Worm (Caenorhabditis elegans) whole organism, mixed stage, embryonic: ENCODE results near the gene T27A8.2.

Source experiments
- M03D4.4 ChIP-seq: sonication (generic microtip); optimal IDR thresholded peaks from 2 replicates; lab custom pipeline; 2017; ENCODE audit warnings: mild to moderate bottlenecking, missing genetic modification characterization, missing compliant biosample characterization
- bed-3 ChIP-seq: fragments of 200-800 bp; sonication (Bioruptor generic); optimal IDR thresholded peaks from 3 replicates; lab custom pipeline; 2018; ENCODE audit warnings: mild to moderate bottlenecking, missing genetic modification characterization, moderate library complexity, missing compliant biosample characterization
- blmp-1 ChIP-seq: fragments of 150-350 bp; optimal IDR thresholded peaks from 2 replicates; lab custom pipeline; 2014; ENCODE audit warnings: missing biosample characterization, missing genetic modification characterization
- ceh-43 ChIP-seq: fragments of 200-800 bp; sonication (Bioruptor generic); optimal IDR thresholded peaks from 2 replicates; lab custom pipeline; 2018; ENCODE audit warnings: mild to moderate bottlenecking, missing genetic modification characterization, moderate library complexity, missing compliant biosample characterization
- ceh-83 ChIP-seq: fragments of 200-800 bp; sonication (Bioruptor generic); optimal IDR thresholded peaks from 2 replicates; lab custom pipeline; 2018; ENCODE audit warnings: mild to moderate bottlenecking, missing genetic modification characterization, missing compliant biosample characterization
- ces-1 ChIP-seq: fragments of 150-350 bp; optimal IDR thresholded peaks from 2 replicates; lab custom pipeline; 2014; ENCODE audit warnings: missing biosample characterization, missing genetic modification reagents, missing genetic modification characterization
- drap-1 ChIP-seq: fragments of 200-800 bp; sonication (Bioruptor generic); optimal IDR thresholded peaks from 3 replicates; lab custom pipeline; 2018; ENCODE audit warnings: mild to moderate bottlenecking, missing genetic modification characterization, missing compliant biosample characterization
- elt-1 ChIP-seq: sonication (generic microtip); optimal IDR thresholded peaks from 2 replicates; lab custom pipeline; 2017; ENCODE audit warnings: missing genetic modification characterization, mild to moderate bottlenecking, missing compliant biosample characterization, antibody characterized with exemption, moderate library complexity, borderline replicate concordance; ENCODE audit not compliant: insufficient read depth
- elt-3 ChIP-seq: fragments of 150-350 bp; optimal IDR thresholded peaks from 2 replicates; lab custom pipeline; 2014; ENCODE audit warnings: missing biosample characterization, missing genetic modification characterization
- flh-1 ChIP-seq: fragments of 200-800 bp; sonication (Bioruptor generic); optimal IDR thresholded peaks from 2 replicates; lab custom pipeline; 2018; ENCODE audit warnings: mild to moderate bottlenecking, missing genetic modification characterization, moderate library complexity, missing compliant biosample characterization
- ham-2 ChIP-seq: fragments of 200-800 bp; sonication (Bioruptor generic); optimal IDR thresholded peaks from 2 replicates; lab custom pipeline; 2018; ENCODE audit warnings: mild to moderate bottlenecking, missing genetic modification characterization, missing compliant biosample characterization
- hlh-1 ChIP-seq: fragments of 150-350 bp; optimal IDR thresholded peaks from 2 replicates; lab custom pipeline; 2014; ENCODE audit warnings: missing biosample characterization, missing genetic modification reagents, missing genetic modification characterization
- lin-32 ChIP-seq: fragments of 200-800 bp; sonication (Bioruptor generic); optimal IDR thresholded peaks from 2 replicates; lab custom pipeline; 2018; ENCODE audit warnings: mild to moderate bottlenecking, missing genetic modification characterization, missing compliant biosample characterization
- lsy-2 ChIP-seq: fragments of 150-350 bp; optimal IDR thresholded peaks from 2 replicates; lab custom pipeline; 2014; ENCODE audit warnings: missing biosample characterization, missing genetic modification characterization
- mab-5 ChIP-seq: fragments of 150-350 bp; optimal IDR thresholded peaks from 2 replicates; lab custom pipeline; 2014; ENCODE audit warnings: missing biosample characterization, missing genetic modification characterization
- mep-1 ChIP-seq: fragments of 150-350 bp; optimal IDR thresholded peaks from 2 replicates; lab custom pipeline; 2017; ENCODE audit warnings: missing biosample characterization, missing genetic modification reagents, missing genetic modification characterization, inconsistent platforms
- mls-2 ChIP-seq: sonication (generic microtip); optimal IDR thresholded peaks from 2 replicates; lab custom pipeline; 2016; ENCODE audit warnings: mild to moderate bottlenecking, missing genetic modification characterization, moderate library complexity, missing compliant biosample characterization
- nhr-12 ChIP-seq: fragments of 150-350 bp; optimal IDR thresholded peaks from 2 replicates; lab custom pipeline; 2014; ENCODE audit warnings: missing biosample characterization, missing genetic modification characterization
- nhr-237 ChIP-seq: fragments of 150-350 bp; optimal IDR thresholded peaks from 2 replicates; lab custom pipeline; 2014; ENCODE audit warnings: missing biosample characterization, missing genetic modification characterization
- nhr-28 ChIP-seq: fragments of 150-350 bp; optimal IDR thresholded peaks from 2 replicates; lab custom pipeline; 2014; ENCODE audit warnings: missing biosample characterization, missing genetic modification characterization
- nhr-76 ChIP-seq: sonication (generic microtip); optimal IDR thresholded peaks from 2 replicates; lab custom pipeline; 2017; ENCODE audit warnings: missing biosample characterization, missing genetic modification characterization
- pha-4 ChIP-seq: fragments of 150-350 bp; optimal IDR thresholded peaks from 2 replicates; lab custom pipeline; 2018; ENCODE audit warnings: missing biosample characterization, missing genetic modification reagents, missing genetic modification characterization
- sem-2 ChIP-seq: fragments of 200-800 bp; sonication (Bioruptor generic); optimal IDR thresholded peaks from 2 replicates; lab custom pipeline; 2018; ENCODE audit warnings: mild to moderate bottlenecking, missing genetic modification characterization, missing compliant biosample characterization
- snpc-4 ChIP-seq: fragments of 150-350 bp; optimal IDR thresholded peaks from 2 replicates; lab custom pipeline; 2014; ENCODE audit warnings: missing biosample characterization, missing genetic modification characterization
- tbx-8 ChIP-seq: fragments of 200-800 bp; sonication (Bioruptor generic); optimal IDR thresholded peaks from 2 replicates; lab custom pipeline; 2018; ENCODE audit warnings: mild to moderate bottlenecking, missing genetic modification characterization, moderate library complexity, missing compliant biosample characterization
- unc-120 ChIP-seq: sonication (generic microtip); optimal IDR thresholded peaks from 2 replicates; lab custom pipeline; 2017; ENCODE audit warnings: missing genetic modification characterization, missing compliant biosample characterization; ENCODE audit not compliant: poor library complexity, severe bottlenecking
- unc-39 ChIP-seq: fragments of 150-350 bp; optimal IDR thresholded peaks from 2 replicates; lab custom pipeline; 2014; ENCODE audit warnings: missing biosample characterization, missing genetic modification characterization
- unc-62 ChIP-seq: fragments of 150-350 bp; optimal IDR thresholded peaks from 2 replicates; lab custom pipeline; 2014; ENCODE audit warnings: missing biosample characterization, missing genetic modification reagents, missing genetic modification characterization
- zip-8 ChIP-seq: fragments of 150-350 bp; optimal IDR thresholded peaks from 2 replicates; lab custom pipeline; 2014; ENCODE audit warnings: missing biosample characterization, missing genetic modification characterization
- ztf-11 ChIP-seq: fragments of 150-350 bp; optimal IDR thresholded peaks from 2 replicates; lab custom pipeline; 2014; ENCODE audit warnings: missing biosample characterization, missing genetic modification characterization

The T27A8.2 gene

DNA sequence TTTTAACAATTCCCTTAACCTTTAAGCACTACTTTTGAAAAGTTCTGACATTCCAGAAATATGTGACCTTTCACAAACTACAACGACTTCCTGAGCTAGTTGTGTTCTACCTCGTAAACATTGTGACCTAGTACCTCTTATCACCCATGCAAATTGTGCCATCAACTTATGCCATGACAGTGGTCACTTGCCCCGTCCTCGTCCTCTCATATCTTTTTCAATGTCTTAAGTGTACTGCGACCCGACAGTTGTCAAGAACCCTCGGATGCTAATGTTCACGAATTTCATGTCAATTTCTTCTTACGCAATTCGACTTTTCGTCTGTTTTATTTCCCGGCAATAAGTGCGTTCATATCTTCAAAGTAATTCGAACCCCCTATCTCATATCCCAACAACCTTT lies 29.1 kb upstream of the T27A8.2 start:
- peak; percentile 83 for TF ChIP-seq hlh-1 (tag; lab: Kevin White, UChicago)
- TF ChIP-seq elt-3 = no peak

DNA sequence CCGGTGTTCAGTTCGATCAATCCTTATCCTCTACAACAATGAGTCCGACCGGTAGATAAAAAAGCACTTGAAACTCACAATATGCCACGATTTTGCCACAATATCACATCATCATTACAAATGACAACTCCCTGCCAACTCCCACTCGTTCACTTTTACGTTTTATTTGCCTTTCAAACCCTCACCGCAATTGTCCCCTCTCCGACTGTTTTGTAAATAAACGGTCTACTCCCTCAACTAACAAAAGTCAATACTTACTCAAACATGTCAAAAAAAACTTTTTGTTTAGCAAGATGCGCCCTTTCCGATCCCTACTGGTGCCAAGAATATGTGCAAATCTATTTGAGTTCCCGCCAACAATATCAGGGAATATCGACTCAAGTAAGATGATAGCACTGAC lies 26.3 kb upstream of the T27A8.2 start, which contains the start of gene C30F2.2:
Gene C30F2.2 (minus strand): TSS at position 122 of the 400 bp plus-strand sequence.
- TF ChIP-seq tbx-8 (GFP tag; lab: Kevin White, UChicago) = no peak
- peak; percentile 76 for TF ChIP-seq pha-4

- TF ChIP-seq elt-1 (tag; lab: Kevin White, UChicago) (no peak), drap-1 (GFP tag; lab: Kevin White, UChicago) (no peak), pha-4 (no peak), elt-3 (no peak), zip-8 (tag; lab: Kevin White, UChicago) (no peak), nhr-28 (no peak), blmp-1 (tag; lab: Kevin White, UChicago) (no peak), mab-5 (no peak), ces-1 (GFP tag; lab: Kevin White, UChicago) (no peak), lin-32 (GFP tag; lab: Kevin White, UChicago) (no peak), ham-2 (GFP tag; lab: Kevin White, UChicago) (no peak), ztf-11 (tag; lab: Kevin White, UChicago) (no peak), snpc-4 (tag; lab: Kevin White, UChicago) (no peak), lsy-2 (tag; lab: Kevin White, UChicago) (no peak), unc-39 (tag; lab: Kevin White, UChicago) (no peak), M03D4.4 (tag; lab: Kevin White, UChicago) (no peak), nhr-12 (tag; lab: Kevin White, UChicago) (no peak), sem-2 (GFP tag; lab: Kevin White, UChicago) (no peak), flh-1 (GFP tag; lab: Kevin White, UChicago) (no peak)
These were observed 23.3 kb upstream of the T27A8.2 start, which contains the start of gene idpp-14 for ce11 chrX:16082024-16082423. TSS of gene idpp-14 (plus strand) at chrX:16082347.

DNA sequence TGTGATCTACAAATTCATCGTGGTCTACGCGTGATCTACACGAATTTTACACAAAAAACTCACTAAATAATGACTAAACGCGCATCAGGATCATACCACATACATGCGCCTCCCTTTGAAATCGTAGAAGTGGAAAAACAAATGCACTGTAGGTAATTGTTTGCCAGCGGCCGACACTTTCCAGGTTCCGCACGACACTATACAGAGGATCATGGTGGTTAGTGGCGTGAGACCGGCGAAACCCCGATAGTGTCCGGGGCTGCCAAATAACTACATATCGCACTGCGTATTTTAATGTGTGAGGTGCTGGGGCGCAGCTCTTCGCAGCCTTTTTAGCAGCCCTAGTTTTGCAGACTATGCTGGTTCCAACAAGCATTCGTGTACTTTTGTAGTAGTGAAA lies 19.9 kb upstream of the T27A8.2 start:
- TF ChIP-seq nhr-237 (tag; lab: Kevin White, UChicago) (no peak), hlh-1 (tag; lab: Kevin White, UChicago) (no peak), bed-3 (GFP tag; lab: Kevin White, UChicago) (no peak), unc-39 (tag; lab: Kevin White, UChicago) (no peak), mab-5 (no peak), nhr-28 (no peak)

- TF ChIP-seq nhr-28 (no peak), ceh-83 (GFP tag; lab: Kevin White, UChicago) (no peak), mls-2 (tag; lab: Kevin White, UChicago) (no peak), mep-1 (tag; lab: Kevin White, UChicago) (no peak), unc-120 (no peak), hlh-1 (tag; lab: Kevin White, UChicago) (no peak), nhr-76 (no peak), flh-1 (GFP tag; lab: Kevin White, UChicago) (no peak), M03D4.4 (tag; lab: Kevin White, UChicago) (no peak), lin-32 (GFP tag; lab: Kevin White, UChicago) (no peak), ham-2 (GFP tag; lab: Kevin White, UChicago) (no peak)
These were observed 17.7 kb upstream of the T27A8.2 start, which contains the start of gene C30F2.4 for ce11 chrX:16076470-16076869. TSS of gene C30F2.4 (minus strand) at chrX:16076570.

DNA sequence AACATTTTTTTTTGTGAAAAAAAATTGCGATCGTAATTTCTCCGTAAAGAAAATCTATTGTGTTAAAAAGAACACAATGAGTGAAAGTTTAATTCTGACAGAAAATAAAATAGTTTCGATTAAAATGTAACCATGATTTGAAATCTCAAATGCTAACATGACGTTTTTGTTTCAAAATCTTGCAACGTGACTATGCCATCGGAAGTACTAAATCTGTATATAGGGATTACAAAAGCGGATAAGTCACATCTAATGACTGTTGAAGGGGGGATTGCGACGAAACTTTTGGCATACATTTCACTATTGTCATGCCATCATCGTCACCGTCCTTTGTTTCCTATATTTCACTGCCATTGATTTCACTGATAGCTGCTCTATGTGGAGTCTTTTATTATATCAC lies 13.8 kb upstream of the T27A8.2 start, which contains the start of gene col-187:
Gene col-187 (plus strand): TSS at position 301 of the 400 bp plus-strand sequence.
- TF ChIP-seq lsy-2 (tag; lab: Kevin White, UChicago) = no peak
- no peak for TF ChIP-seq ceh-43 (GFP tag; lab: Kevin White, UChicago)
- TF ChIP-seq unc-62 (GFP tag; lab: Kevin White, UChicago) = no peak
- no peak for TF ChIP-seq nhr-76
- no peak for TF ChIP-seq drap-1 (GFP tag; lab: Kevin White, UChicago)
- TF ChIP-seq nhr-12 (tag; lab: Kevin White, UChicago) = no peak
- TF ChIP-seq pha-4 = no peak
- no peak for TF ChIP-seq zip-8 (tag; lab: Kevin White, UChicago)
- TF ChIP-seq flh-1 (GFP tag; lab: Kevin White, UChicago) = no peak
- no peak for TF ChIP-seq tbx-8 (GFP tag; lab: Kevin White, UChicago)
- TF ChIP-seq M03D4.4 (tag; lab: Kevin White, UChicago) = no peak
